Worm (Caenorhabditis elegans) whole organism, L4/young adult: Measurements from ENCODE around the gene lron-4.

ENCODE experiments used
- dao-5 ChIP-seq: sonication (generic microtip); optimal IDR thresholded peaks from 2 replicates; lab custom pipeline; 2016; ENCODE audit warnings: missing genotype, missing genetic modification characterization, moderate library complexity, missing compliant biosample characterization
- him-1 ChIP-seq: sonication (generic microtip); optimal IDR thresholded peaks from 2 replicates; lab custom pipeline; 2016; ENCODE audit warnings: missing genotype, missing genetic modification reagents, missing genetic modification characterization, missing compliant biosample characterization

DNA sequence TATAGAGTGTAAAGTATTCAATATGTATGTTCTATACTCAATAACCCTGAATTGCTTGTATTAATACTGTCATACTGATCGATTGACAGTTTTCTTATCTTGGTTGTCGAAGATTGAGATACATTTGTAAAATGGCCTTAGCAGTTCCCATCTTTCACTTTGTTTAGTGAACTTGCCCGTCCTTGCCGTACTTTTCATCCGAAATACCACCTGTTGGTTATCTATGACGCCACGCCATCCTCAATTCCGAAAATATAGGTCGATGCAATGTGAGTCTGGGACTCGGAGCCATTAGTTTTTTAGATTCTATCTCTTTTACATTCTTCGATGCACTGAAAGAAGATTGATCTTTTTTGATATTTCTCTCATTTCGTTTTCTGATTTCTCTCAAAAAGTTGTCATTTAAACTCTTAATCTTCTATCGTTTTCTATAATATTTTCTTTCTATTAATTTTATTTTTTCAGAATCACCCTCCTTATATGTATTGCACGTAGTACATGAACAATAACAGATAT, 17.6 kb upstream of the lron-4 start, which contains the start of gene ulp-4:
- TF ChIP-seq him-1 (tag; lab: Kevin White, UChicago): no peak
- no peak for TF ChIP-seq dao-5 (tag; lab: Kevin White, UChicago)
